Worm (Caenorhabditis elegans) whole organism, L4 larva: Measurements from ENCODE around the gene magu-2.

Experiments
- F37D6.2 ChIP-seq: sonication (generic microtip); optimal IDR thresholded peaks from 2 replicates; lab custom pipeline; 2016; ENCODE audit warnings: mild to moderate bottlenecking, missing genetic modification characterization, missing compliant biosample characterization
- aha-1 ChIP-seq: fragments of 150-350 bp; peaks from one replicate; lab custom pipeline; 2014; ENCODE audit warnings: missing biosample characterization, missing genetic modification characterization
- egl-27 ChIP-seq: sonication (generic microtip); optimal IDR thresholded peaks from 3 replicates; lab custom pipeline; 2017; ENCODE audit warnings: missing biosample characterization, missing genetic modification reagents, missing genetic modification characterization
- egl-43 ChIP-seq: fragments of 200-800 bp; sonication (Bioruptor generic); IDR thresholded peaks from 2 replicates; pipeline ENCODE4 v1.3.6; 2022; ENCODE audit warnings: missing genetic modification reagents, missing genetic modification characterization, missing compliant biosample characterization
- php-3 ChIP-seq: fragments of 200-800 bp; sonication (Bioruptor generic); IDR thresholded peaks from 2 replicates; pipeline ENCODE4 v1.3.6; 2022; ENCODE audit warnings: missing genetic modification reagents, missing genetic modification characterization, missing compliant biosample characterization

ce11 chrV:8800978-8801559 lies at the start of gene magu-2:
- TF ChIP-seq F37D6.2 (tag; lab: Kevin White, UChicago): no peak
- no peak for TF ChIP-seq php-3 (GFP tag; lab: Robert Waterston, UW)
- no peak for TF ChIP-seq aha-1
- TF ChIP-seq egl-27 (tag; lab: Kevin White, UChicago): no peak
- TF ChIP-seq egl-43 (GFP tag; lab: Robert Waterston, UW): no peak
